Fruit fly (Drosophila melanogaster): ENCODE data around the gene vib.

dm6 chr3R:19271125-19271524 lies 44.7 kb upstream of the vib start:
- TF ChIP-seq CG8319 (GFP tag; optimal IDR thresholded peaks at IDR 0.05) (no peak), Lpt (GFP tag; optimal IDR thresholded peaks at IDR 0.05) (no peak), Sox14 (GFP tag; optimal IDR thresholded peaks at IDR 0.05) (no peak), eg (GFP tag; IDR thresholded peaks at IDR 0.05) (no peak), Blimp-1 (GFP tag; optimal IDR thresholded peaks at IDR 0.05) (no peak), CG11902 (GFP tag; optimal IDR thresholded peaks at IDR 0.05) (no peak)

Data from whole organism, prepupa.